Worm (Caenorhabditis elegans): Measurements from ENCODE around the gene T06D4.2.

The T06D4.2 gene

ce11 chrII:3376789-3377188 is 8.9 kb downstream of the T06D4.2 start, which contains the start of gene bath-9:
bath-9 (plus strand) TSS chrII:3377089.
- no peak for TF ChIP-seq unc-62 (GFP tag; optimal IDR thresholded peaks at IDR 0.05)

ce11 chrII:3375302-3375701 is 10.4 kb downstream of the T06D4.2 start:
- TF ChIP-seq unc-62 (GFP tag; optimal IDR thresholded peaks at IDR 0.05) = no peak

ce11 chrII:3374779-3375178 is 10.9 kb downstream of the T06D4.2 start, which contains the start of gene bath-10:
bath-10 (plus strand) TSS chrII:3375079.
- TF ChIP-seq unc-62 (GFP tag; optimal IDR thresholded peaks at IDR 0.05) = no peak

ce11 chrII:3373875-3374274 is 11.8 kb downstream of the T06D4.2 start:
- no peak for TF ChIP-seq unc-62 (GFP tag; optimal IDR thresholded peaks at IDR 0.05)

- no peak for TF ChIP-seq unc-62 (GFP tag; optimal IDR thresholded peaks at IDR 0.05)
Measured at ce11 chrII:3371010-3371409, 14.7 kb downstream of the T06D4.2 start, which contains the start of gene bath-23. bath-23 (plus strand) TSS chrII:3371310.

- TF ChIP-seq unc-62 (GFP tag; optimal IDR thresholded peaks at IDR 0.05) = no peak
Measured at ce11 chrII:3370061-3370460, 15.6 kb downstream of the T06D4.2 start, which contains the start of gene Y49F6C.8. Y49F6C.8 (minus strand) TSS chrII:3370111.

- no peak for TF ChIP-seq unc-62 (GFP tag; optimal IDR thresholded peaks at IDR 0.05)
Measured at ce11 chrII:3368097-3368496, 17.6 kb downstream of the T06D4.2 start, which contains the start of gene Y49F6C.7. Y49F6C.7 (minus strand) TSS chrII:3368197.

ce11 chrII:3367100-3367499 is 18.6 kb downstream of the T06D4.2 start, which contains the start of gene Y49F6C.6:
Y49F6C.6 (minus strand) TSS chrII:3367200.
- no peak for TF ChIP-seq unc-62 (GFP tag; optimal IDR thresholded peaks at IDR 0.05)

ce11 chrII:3358834-3359233 is 26.9 kb downstream of the T06D4.2 start, which contains the start of the genes lido-14 and bath-27:
lido-14 (plus strand) TSS chrII:3359134.
bath-27 (plus strand) TSS chrII:3359139.
- TF ChIP-seq unc-62 (GFP tag; optimal IDR thresholded peaks at IDR 0.05) = no peak

- no peak for TF ChIP-seq unc-62 (GFP tag; optimal IDR thresholded peaks at IDR 0.05)
Measured at ce11 chrII:3349820-3350291, 35.8 kb downstream of the T06D4.2 start, which contains the start of gene F14D2.8. F14D2.8 (minus strand) TSS chrII:3349870.

- TF ChIP-seq unc-62 (GFP tag; optimal IDR thresholded peaks at IDR 0.05) = no peak
Measured at ce11 chrII:3347940-3348610, 37.6 kb downstream of the T06D4.2 start, which contains the start of the genes F14D2.14 and bath-29. F14D2.14 (minus strand) TSS chrII:3347990. bath-29 (plus strand) TSS chrII:3348560.

- TF ChIP-seq unc-62 (GFP tag; optimal IDR thresholded peaks at IDR 0.05) = no peak
Measured at ce11 chrII:3346328-3346780, 39.4 kb downstream of the T06D4.2 start, which contains the start of gene bath-30. bath-30 (minus strand) TSS chrII:3346378.

ce11 chrII:3344917-3345316 is 40.8 kb downstream of the T06D4.2 start, which contains the start of gene bath-28:
bath-28 (minus strand) TSS chrII:3344967.
- TF ChIP-seq unc-62 (GFP tag; optimal IDR thresholded peaks at IDR 0.05) = no peak

- no peak for TF ChIP-seq unc-62 (GFP tag; optimal IDR thresholded peaks at IDR 0.05)
Measured at ce11 chrII:3343714-3344113, 42.0 kb downstream of the T06D4.2 start, which contains the start of gene F14D2.15. F14D2.15 (minus strand) TSS chrII:3343814.

ce11 chrII:3341989-3342388 is 43.7 kb downstream of the T06D4.2 start, which contains the start of gene F14D2.11:
F14D2.11 (minus strand) TSS chrII:3342089.
- no peak for TF ChIP-seq unc-62 (GFP tag; optimal IDR thresholded peaks at IDR 0.05)

- no peak for TF ChIP-seq unc-62 (GFP tag; optimal IDR thresholded peaks at IDR 0.05)
Measured at ce11 chrII:3340818-3341217, 44.9 kb downstream of the T06D4.2 start.

Data from whole organism, dauer.